Worm (Caenorhabditis elegans) whole organism, mixed stage, embryonic: ENCODE results near the gene T25F10.3.

Experiments
- bed-3 ChIP-seq: fragments of 200-800 bp; sonication (Bioruptor generic); optimal IDR thresholded peaks from 3 replicates; lab custom pipeline; 2018; ENCODE audit warnings: mild to moderate bottlenecking, missing genetic modification characterization, moderate library complexity, missing compliant biosample characterization
- blmp-1 ChIP-seq: fragments of 150-350 bp; optimal IDR thresholded peaks from 2 replicates; lab custom pipeline; 2014; ENCODE audit warnings: missing biosample characterization, missing genetic modification characterization
- elt-1 ChIP-seq: sonication (generic microtip); optimal IDR thresholded peaks from 2 replicates; lab custom pipeline; 2017; ENCODE audit warnings: missing genetic modification characterization, mild to moderate bottlenecking, missing compliant biosample characterization, antibody characterized with exemption, moderate library complexity, borderline replicate concordance; ENCODE audit not compliant: insufficient read depth
- lin-13 ChIP-seq: fragments of 150-350 bp; optimal IDR thresholded peaks from 2 replicates; lab custom pipeline; 2014; ENCODE audit warnings: missing biosample characterization, missing genetic modification characterization
- lsy-2 ChIP-seq: fragments of 150-350 bp; optimal IDR thresholded peaks from 2 replicates; lab custom pipeline; 2014; ENCODE audit warnings: missing biosample characterization, missing genetic modification characterization
- mab-5 ChIP-seq: fragments of 150-350 bp; optimal IDR thresholded peaks from 2 replicates; lab custom pipeline; 2014; ENCODE audit warnings: missing biosample characterization, missing genetic modification characterization
- nhr-28 ChIP-seq: fragments of 150-350 bp; optimal IDR thresholded peaks from 2 replicates; lab custom pipeline; 2014; ENCODE audit warnings: missing biosample characterization, missing genetic modification characterization
- pha-4 ChIP-seq: fragments of 150-350 bp; optimal IDR thresholded peaks from 2 replicates; lab custom pipeline; 2018; ENCODE audit warnings: missing biosample characterization, missing genetic modification reagents, missing genetic modification characterization
- snpc-4 ChIP-seq: fragments of 150-350 bp; optimal IDR thresholded peaks from 2 replicates; lab custom pipeline; 2014; ENCODE audit warnings: missing biosample characterization, missing genetic modification characterization
- ztf-11 ChIP-seq: fragments of 150-350 bp; optimal IDR thresholded peaks from 2 replicates; lab custom pipeline; 2014; ENCODE audit warnings: missing biosample characterization, missing genetic modification characterization

ce11 chrV:6762361-6762760 is 17.5 kb downstream of the T25F10.3 start, which contains the start of gene T25F10.4:
- no peak for TF ChIP-seq snpc-4
- no peak for TF ChIP-seq bed-3
- TF ChIP-seq elt-1 (tag; lab: Kevin White, UChicago), result no peak
- no peak for TF ChIP-seq nhr-28 (tag; lab: Kevin White, UChicago)
- TF ChIP-seq ztf-11 (tag; lab: Kevin White, UChicago), result no peak
- TF ChIP-seq lin-13 (tag; lab: Kevin White, UChicago), result no peak
- no peak for TF ChIP-seq mab-5 (tag; lab: Kevin White, UChicago)
- TF ChIP-seq blmp-1 (tag; lab: Kevin White, UChicago), result no peak
- no peak for TF ChIP-seq pha-4 (tag; lab: Kevin White, UChicago)
- no peak for TF ChIP-seq lsy-2
